Fruit fly (Drosophila melanogaster) whole organism, embryonic: ENCODE results near the gene TH1.

Experiments used
- Ada2b ChIP-seq: fragments of 200-800 bp; sonication (Bioruptor generic); IDR thresholded peaks from 2 replicates; pipeline ENCODE4 v1.3.6; 2022; ENCODE audit warnings: missing biosample characterization, missing genetic modification characterization
- Adf1 ChIP-seq: fragments of 200-800 bp; sonication (Bioruptor generic); IDR thresholded peaks from 2 replicates; pipeline ENCODE4 v1.3.6; 2022; ENCODE audit warnings: missing biosample characterization, missing genetic modification characterization
- BEAF-32 ChIP-seq: fragments of 200-800 bp; sonication (Bioruptor generic); optimal IDR thresholded peaks from 3 replicates; lab custom pipeline; 2017; ENCODE audit warnings: missing biosample characterization, missing genetic modification characterization, mild to moderate bottlenecking, moderate library complexity, missing genetic modification reagents
- Blimp-1 ChIP-seq: fragments of 200-800 bp; sonication (Bioruptor generic); optimal IDR thresholded peaks from 3 replicates; lab custom pipeline; 2018; ENCODE audit warnings: missing biosample characterization, missing genetic modification characterization, mild to moderate bottlenecking, moderate library complexity, missing genetic modification reagents
- Bteb2 ChIP-seq: fragments of 200-800 bp; sonication (Bioruptor generic); optimal IDR thresholded peaks from 2 replicates; lab custom pipeline; 2016; ENCODE audit warnings: missing biosample characterization, missing genetic modification characterization
- CG10267 ChIP-seq: fragments of 200-800 bp; sonication (Bioruptor generic); optimal IDR thresholded peaks from 2 replicates; lab custom pipeline; 2018; ENCODE audit warnings: missing biosample characterization, mild to moderate bottlenecking, missing genetic modification characterization, moderate library complexity
- CG10274 ChIP-seq: fragments of 200-800 bp; sonication (Bioruptor generic); optimal IDR thresholded peaks from 3 replicates; lab custom pipeline; 2017; ENCODE audit warnings: missing biosample characterization, mild to moderate bottlenecking, missing genetic modification characterization
- CG10565 ChIP-seq: fragments of 200-800 bp; sonication (Bioruptor generic); optimal IDR thresholded peaks from 3 replicates; lab custom pipeline; 2016; ENCODE audit warnings: missing biosample characterization, mild to moderate bottlenecking, missing genetic modification characterization
- CG11696 ChIP-seq: fragments of 200-800 bp; sonication (Bioruptor generic); IDR thresholded peaks from 2 replicates; pipeline ENCODE4 v1.3.6; 2022; ENCODE audit warnings: missing biosample characterization, missing genetic modification characterization
- CG13624 ChIP-seq: fragments of 200-800 bp; sonication (Bioruptor generic); optimal IDR thresholded peaks from 2 replicates; lab custom pipeline; 2016; ENCODE audit warnings: missing biosample characterization, missing genetic modification characterization
- CG14050 ChIP-seq: fragments of 200-800 bp; sonication (Bioruptor generic); IDR thresholded peaks from 3 replicates; pipeline ENCODE4 v1.3.6; 2022; ENCODE audit warnings: missing biosample characterization, missing genetic modification characterization
- CG1602 ChIP-seq: fragments of 200-800 bp; sonication (Bioruptor generic); optimal IDR thresholded peaks from 3 replicates; lab custom pipeline; 2016; ENCODE audit warnings: missing biosample characterization, missing genetic modification characterization
- CG2202 ChIP-seq: fragments of 200-800 bp; sonication (Bioruptor generic); optimal IDR thresholded peaks from 2 replicates; lab custom pipeline; 2018; ENCODE audit warnings: missing biosample characterization, mild to moderate bottlenecking, missing genetic modification characterization
- CG2875 ChIP-seq: fragments of 200-800 bp; sonication (Bioruptor generic); optimal IDR thresholded peaks from 2 replicates; lab custom pipeline; 2017; ENCODE audit warnings: missing biosample characterization, mild to moderate bottlenecking, missing genetic modification characterization, missing genetic modification reagents
- CG30431 ChIP-seq: fragments of 200-800 bp; sonication (Bioruptor generic); optimal IDR thresholded peaks from 2 replicates; lab custom pipeline; 2017; ENCODE audit warnings: missing biosample characterization, missing genetic modification characterization
- CG3163 ChIP-seq: fragments of 200-800 bp; sonication (Bioruptor generic); optimal IDR thresholded peaks from 3 replicates; lab custom pipeline; 2016; ENCODE audit warnings: missing biosample characterization, missing genetic modification characterization
- CG32767 ChIP-seq: fragments of 200-800 bp; sonication (Bioruptor generic); IDR thresholded peaks from 2 replicates; pipeline ENCODE4 v1.3.6; 2022; ENCODE audit warnings: missing biosample characterization, missing genetic modification characterization
- CG33213 ChIP-seq: fragments of 200-800 bp; sonication (Bioruptor generic); optimal IDR thresholded peaks from 3 replicates; lab custom pipeline; 2016; ENCODE audit warnings: missing biosample characterization, missing genetic modification characterization
- CG33557 ChIP-seq: fragments of 200-800 bp; sonication (Bioruptor generic); optimal IDR thresholded peaks from 2 replicates; lab custom pipeline; 2019; ENCODE audit warnings: missing biosample characterization, mild to moderate bottlenecking, missing genetic modification characterization, moderate library complexity
- CG4820 ChIP-seq: fragments of 200-800 bp; sonication (Bioruptor generic); optimal IDR thresholded peaks from 3 replicates; lab custom pipeline; 2016; ENCODE audit warnings: missing biosample characterization, missing genetic modification characterization
- CG6654 ChIP-seq: fragments of 200-800 bp; sonication (Bioruptor generic); optimal IDR thresholded peaks from 2 replicates; lab custom pipeline; 2017; ENCODE audit warnings: missing biosample characterization, mild to moderate bottlenecking, missing genetic modification characterization
- CG8290 ChIP-seq, 3 experiments: fragments of 200-800 bp; sonication (Bioruptor generic); optimal IDR thresholded peaks; 2 replicates each; lab custom pipeline; 2016 to 2019; ENCODE audit warnings: missing biosample characterization in 3 of 3, missing genetic modification characterization in 3 of 3, mild to moderate bottlenecking in 2 of 3, moderate library complexity in 1 of 3
- CG8478 ChIP-seq: fragments of >200 bp; optimal IDR thresholded peaks from 2 replicates; lab custom pipeline; 2018
- Camta ChIP-seq: fragments of 200-800 bp; sonication (Bioruptor generic); optimal IDR thresholded peaks from 2 replicates; lab custom pipeline; 2016; ENCODE audit warnings: missing biosample characterization, missing genetic modification characterization
- CkIIα-i1 ChIP-seq: fragments of 200-800 bp; sonication (Bioruptor generic); IDR thresholded peaks from 2 replicates; pipeline ENCODE4 v1.3.6; 2022; ENCODE audit warnings: missing biosample characterization, missing genetic modification characterization
- Hmr ChIP-seq: fragments of 200-800 bp; sonication (Bioruptor generic); optimal IDR thresholded peaks from 3 replicates; lab custom pipeline; 2017; ENCODE audit warnings: mild to moderate bottlenecking, missing biosample characterization, missing genetic modification reagents, missing genetic modification characterization
- MBD-R2 ChIP-seq: fragments of 200-800 bp; sonication (Bioruptor generic); IDR thresholded peaks from 2 replicates; pipeline ENCODE4 v1.3.6; 2022; ENCODE audit warnings: missing biosample characterization, missing genetic modification characterization
- Max ChIP-seq: fragments of 200-800 bp; sonication (Bioruptor generic); optimal IDR thresholded peaks from 2 replicates; lab custom pipeline; 2016; ENCODE audit warnings: missing biosample characterization, mild to moderate bottlenecking, missing genetic modification characterization
- NC2β ChIP-seq: fragments of 200-800 bp; sonication (Bioruptor generic); optimal IDR thresholded peaks from 2 replicates; lab custom pipeline; 2016; ENCODE audit warnings: missing biosample characterization, missing genetic modification characterization
- Six4 ChIP-seq: fragments of 200-800 bp; sonication (Bioruptor generic); optimal IDR thresholded peaks from 2 replicates; lab custom pipeline; 2016; ENCODE audit warnings: missing biosample characterization, missing genetic modification characterization
- Spps ChIP-seq: fragments of 200-800 bp; sonication (Bioruptor generic); optimal IDR thresholded peaks from 2 replicates; lab custom pipeline; 2018; ENCODE audit warnings: missing biosample characterization, mild to moderate bottlenecking, missing genetic modification characterization
- amos ChIP-seq: fragments of 200-800 bp; sonication (Bioruptor generic); IDR thresholded peaks from 2 replicates; pipeline ENCODE4 v1.3.6; 2022; ENCODE audit warnings: missing biosample characterization, missing genetic modification characterization; ENCODE audit not compliant: partially characterized antibody
- ash1 ChIP-seq: fragments of 200-800 bp; sonication (Bioruptor generic); optimal IDR thresholded peaks from 2 replicates; lab custom pipeline; 2018; ENCODE audit warnings: missing biosample characterization, mild to moderate bottlenecking, missing genetic modification characterization
- cato ChIP-seq: fragments of 200-800 bp; sonication (Bioruptor generic); optimal IDR thresholded peaks from 2 replicates; lab custom pipeline; 2016; ENCODE audit warnings: missing biosample characterization, missing genetic modification characterization, borderline replicate concordance
- danr ChIP-seq: fragments of 200-800 bp; sonication (Bioruptor generic); IDR thresholded peaks from 2 replicates; pipeline ENCODE4 v1.3.6; 2022; ENCODE audit warnings: missing biosample characterization, missing genetic modification characterization
- fd96Cb ChIP-seq: fragments of 200-800 bp; sonication (Bioruptor generic); optimal IDR thresholded peaks from 2 replicates; lab custom pipeline; 2018; ENCODE audit warnings: missing biosample characterization, mild to moderate bottlenecking, missing genetic modification characterization, moderate library complexity
- hb ChIP-seq: fragments of 200-800 bp; sonication (Bioruptor generic); IDR thresholded peaks from 3 replicates; pipeline ENCODE4 v1.3.6; 2022; ENCODE audit warnings: missing biosample characterization, missing genetic modification characterization; ENCODE audit not compliant: partially characterized antibody
- jing ChIP-seq: fragments of 200-800 bp; sonication (Bioruptor generic); optimal IDR thresholded peaks from 2 replicates; lab custom pipeline; 2018; ENCODE audit warnings: missing biosample characterization, mild to moderate bottlenecking, missing genetic modification characterization
- lab ChIP-seq: fragments of 200-800 bp; sonication (Bioruptor generic); optimal IDR thresholded peaks from 3 replicates; lab custom pipeline; 2017; ENCODE audit warnings: missing biosample characterization, missing genetic modification characterization, mild to moderate bottlenecking, moderate library complexity, missing genetic modification reagents
- lola ChIP-seq, 3 experiments: fragments of >200 bp in 2 of 3; fragments of 200-800 bp in 1 of 3; sonication (Bioruptor generic) in 1 of 3; optimal IDR thresholded peaks; 2 replicates each; lab custom pipeline; 2017 to 2019; ENCODE audit warnings: missing biosample characterization in 3 of 3, missing genetic modification characterization in 3 of 3, mild to moderate bottlenecking in 1 of 3, moderate library complexity in 1 of 3
- nerfin-2 ChIP-seq: fragments of 200-800 bp; sonication (Bioruptor generic); IDR thresholded peaks from 2 replicates; pipeline ENCODE4 v1.3.6; 2022; ENCODE audit warnings: missing biosample characterization, missing genetic modification characterization; ENCODE audit not compliant: partially characterized antibody
- oc ChIP-seq: fragments of 200-800 bp; sonication (Bioruptor generic); optimal IDR thresholded peaks from 2 replicates; lab custom pipeline; 2018; ENCODE audit warnings: missing biosample characterization, mild to moderate bottlenecking, missing genetic modification characterization, moderate library complexity
- repo ChIP-seq: fragments of 200-800 bp; sonication (Bioruptor generic); optimal IDR thresholded peaks from 2 replicates; lab custom pipeline; 2016; ENCODE audit warnings: missing biosample characterization, missing genetic modification characterization
- salm ChIP-seq: fragments of 200-800 bp; sonication (Bioruptor generic); optimal IDR thresholded peaks from 2 replicates; lab custom pipeline; 2018; ENCODE audit warnings: missing biosample characterization, mild to moderate bottlenecking, missing genetic modification characterization
- slou ChIP-seq: fragments of 200-800 bp; sonication (Bioruptor generic); optimal IDR thresholded peaks from 3 replicates; lab custom pipeline; 2016; ENCODE audit warnings: missing biosample characterization, missing genetic modification characterization
- sob ChIP-seq: fragments of 200-800 bp; sonication (Bioruptor generic); IDR thresholded peaks from 2 replicates; pipeline ENCODE4 v1.3.6; 2022; ENCODE audit warnings: missing biosample characterization, missing genetic modification characterization
- stwl ChIP-seq: fragments of 200-800 bp; sonication (Bioruptor generic); optimal IDR thresholded peaks from 3 replicates; lab custom pipeline; 2018; ENCODE audit warnings: missing biosample characterization, mild to moderate bottlenecking, missing genetic modification characterization, moderate library complexity
- twi ChIP-seq: fragments of 200-800 bp; optimal IDR thresholded peaks from 2 replicates; lab custom pipeline; 2019; ENCODE audit warnings: missing biosample characterization, mild to moderate bottlenecking, missing genetic modification characterization, moderate library complexity
- vfl ChIP-seq: fragments of 200-800 bp; sonication (Bioruptor generic); optimal IDR thresholded peaks from 2 replicates; lab custom pipeline; 2016; ENCODE audit warnings: missing biosample characterization, missing genetic modification characterization

The TH1 gene

DNA sequence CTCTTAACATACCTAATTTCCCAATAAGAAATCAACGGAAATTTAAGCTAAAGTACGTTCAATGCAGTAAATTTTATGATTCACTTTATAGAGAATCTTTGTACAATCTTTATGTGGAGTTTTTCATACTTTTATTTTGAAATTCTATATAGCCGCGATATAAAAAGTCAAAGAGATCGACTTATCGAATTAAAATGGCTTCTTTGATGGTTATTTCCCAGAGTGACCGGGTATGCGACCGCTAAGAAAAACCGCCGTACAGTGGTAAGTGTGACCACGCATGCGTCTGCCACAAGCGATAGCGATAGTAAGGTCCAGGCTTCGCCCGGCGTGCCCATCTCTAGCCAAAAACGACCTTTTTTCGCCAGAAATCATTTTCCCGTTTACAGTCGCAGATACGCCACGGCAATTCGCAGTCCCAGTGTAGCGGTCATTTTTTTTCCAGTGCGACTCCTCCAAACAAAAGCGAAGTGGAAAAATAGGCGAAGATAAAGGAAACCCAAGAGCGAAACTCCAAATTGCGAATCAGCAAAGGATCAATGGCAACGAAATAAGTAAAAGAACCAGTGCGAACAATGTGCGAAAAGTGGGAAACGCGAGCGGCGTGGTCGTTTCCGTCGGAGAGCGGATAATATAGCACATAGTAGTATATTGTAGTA is 31.4 kb upstream of the TH1 start, which contains the start of gene hang (continued):
- TF ChIP-seq CG8290 (GFP tag; optimal IDR thresholded peaks at IDR 0.05; lab: Kevin White, UChicago) (peak; percentile 29), CG8290 (tag; optimal IDR thresholded peaks at IDR 0.05; lab: Kevin White, UChicago) (peak in 1 of 2 experiments; percentile 80), CG1602 (no peak), NC2β (peak; percentile 66), stwl (tag; lab: Kevin White, UChicago) (peak; percentile 31), MBD-R2 (GFP tag; lab: Robert Waterston, UW) (peak; percentile 29; the same call in 1 of the 2 replicates), Spps (no peak), Hmr (peak; percentile 67), hb (GFP tag; lab: Robert Waterston, UW) (peak; percentile 38; the same call in 2 of the 3 replicates), ash1 (GFP tag; lab: Kevin White, UChicago) (peak; percentile 60), vfl (GFP tag; lab: Kevin White, UChicago) (no peak), oc (tag; lab: Kevin White, UChicago) (no peak), CG3163 (no peak), cato (GFP tag; lab: Kevin White, UChicago) (no peak), CG10274 (GFP tag; lab: Kevin White, UChicago) (no peak), slou (GFP tag; lab: Kevin White, UChicago) (no peak), Ada2b (GFP tag; lab: Robert Waterston, UW) (no peak), CG30431 (no peak), CG8478 (lab: Kevin White, UChicago) (no peak), salm (tag; lab: Kevin White, UChicago) (peak; percentile 27), sob (peak; percentile 57), Max (GFP tag; lab: Kevin White, UChicago) (no peak), amos (GFP tag; lab: Robert Waterston, UW) (peak; percentile 91), CG10565 (GFP tag; lab: Kevin White, UChicago) (no peak), CG32767 (GFP tag; lab: Robert Waterston, UW) (no peak), fd96Cb (tag; lab: Kevin White, UChicago) (no peak), CG2875 (GFP tag; lab: Kevin White, UChicago) (peak; percentile 6), CG4820 (GFP tag; lab: Kevin White, UChicago) (no peak), danr (GFP tag; lab: Robert Waterston, UW) (no peak), nerfin-2 (GFP tag; lab: Robert Waterston, UW) (peak; percentile 39), Camta (GFP tag; lab: Kevin White, UChicago) (no peak), CG33213 (GFP tag; lab: Kevin White, UChicago) (peak; percentile 62), Blimp-1 (peak; percentile 34), lola (GFP tag; optimal IDR thresholded peaks at IDR 0.05; lab: Kevin White, UChicago) (no peak), lab (peak; percentile 68), CG6654 (no peak), Adf1 (GFP tag; lab: Robert Waterston, UW) (no peak; the same call in 1 of the 2 replicates), CG11696 (GFP tag; lab: Robert Waterston, UW) (no peak), jing (GFP tag; lab: Kevin White, UChicago) (no peak), CG2202 (peak; percentile 5), twi (no peak), CG13624 (GFP tag; lab: Kevin White, UChicago) (peak; percentile 29), CG33557 (GFP tag; lab: Kevin White, UChicago) (peak; percentile 9), Six4 (no peak), CG10267 (tag; lab: Kevin White, UChicago) (peak; percentile 50), repo (GFP tag; lab: Kevin White, UChicago) (peak; percentile 47), CkIIα-i1 (no peak), Bteb2 (GFP tag; lab: Kevin White, UChicago) (no peak), CG14050 (GFP tag; lab: Robert Waterston, UW) (no peak), BEAF-32 (GFP tag; lab: Kevin White, UChicago) (peak; percentile 90)
